Worm (Caenorhabditis elegans) whole organism, late embryonic: Measurements from ENCODE around the gene D1025.1.
A peak's percentile ranks its signal among the peaks of the same experiment; 100 is the strongest.

Source experiments
- ama-1 ChIP-seq: fragments of 150-350 bp; optimal IDR thresholded peaks from 2 replicates; lab custom pipeline; 2014
- ceh-6 ChIP-seq: fragments of 200-800 bp; sonication (Bioruptor generic); optimal IDR thresholded peaks from 2 replicates; lab custom pipeline; 2018; ENCODE audit warnings: mild to moderate bottlenecking, missing genetic modification characterization, missing compliant biosample characterization
- elt-2 ChIP-seq: sonication (generic microtip); optimal IDR thresholded peaks from 2 replicates; lab custom pipeline; 2016; ENCODE audit warnings: missing genetic modification reagents, missing genetic modification characterization, missing compliant biosample characterization
- hlh-13 ChIP-seq: fragments of 200-800 bp; sonication (Bioruptor generic); optimal IDR thresholded peaks from 2 replicates; lab custom pipeline; 2018; ENCODE audit warnings: mild to moderate bottlenecking, missing genetic modification characterization, missing compliant biosample characterization
- madf-2 ChIP-seq: sonication (generic microtip); optimal IDR thresholded peaks from 2 replicates; lab custom pipeline; 2017; ENCODE audit warnings: missing genetic modification characterization, missing compliant biosample characterization
- nfya-1 ChIP-seq: sonication (generic microtip); optimal IDR thresholded peaks from 2 replicates; lab custom pipeline; 2017; ENCODE audit warnings: missing genetic modification characterization, mild to moderate bottlenecking, missing compliant biosample characterization, antibody characterized with exemption, moderate library complexity
- nhr-11 ChIP-seq: fragments of 150-350 bp; optimal IDR thresholded peaks from 2 replicates; lab custom pipeline; 2014; ENCODE audit warnings: missing biosample characterization, missing genetic modification characterization
- pag-3 ChIP-seq: sonication (generic microtip); optimal IDR thresholded peaks from 2 replicates; lab custom pipeline; 2016; ENCODE audit warnings: missing compliant biosample characterization, missing genetic modification characterization, borderline replicate concordance
- pqm-1 ChIP-seq: sonication (generic microtip); optimal IDR thresholded peaks from 2 replicates; lab custom pipeline; 2016; ENCODE audit warnings: missing genetic modification characterization, missing compliant biosample characterization
- pros-1 ChIP-seq: fragments of 150-350 bp; optimal IDR thresholded peaks from 2 replicates; lab custom pipeline; 2014; ENCODE audit warnings: missing biosample characterization, missing genetic modification reagents, missing genetic modification characterization
- rnt-1 ChIP-seq: sonication (generic microtip); optimal IDR thresholded peaks from 2 replicates; lab custom pipeline; 2016; ENCODE audit warnings: missing genetic modification characterization, missing compliant biosample characterization
- unc-86 ChIP-seq: sonication (generic microtip); optimal IDR thresholded peaks from 2 replicates; lab custom pipeline; 2016; ENCODE audit warnings: missing genetic modification characterization, missing compliant biosample characterization

DNA sequence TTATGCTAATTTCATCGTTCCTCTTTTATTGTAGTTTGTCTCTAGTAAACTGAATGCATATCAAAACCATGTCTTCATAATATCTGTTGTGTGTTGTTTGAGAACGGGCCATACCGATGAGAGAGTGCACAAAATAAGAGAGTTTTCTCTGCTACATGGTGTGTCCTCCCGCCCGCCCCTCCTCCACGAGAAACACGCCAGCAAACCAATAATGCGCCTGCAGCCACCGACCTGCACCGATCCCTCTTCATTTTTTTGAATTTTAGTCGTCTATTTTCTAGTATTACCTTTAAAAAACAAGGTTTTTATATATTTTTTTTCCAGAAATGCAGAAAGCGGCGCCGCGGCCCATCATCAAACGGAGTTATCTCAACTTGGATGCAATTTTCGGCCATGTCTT lies 40.3 kb upstream of the D1025.1 start, which contains the start of gene gfi-3:
- TF ChIP-seq ama-1 (lab: Kevin White, UChicago) (no peak), pros-1 (no peak), nhr-11 (tag; lab: Kevin White, UChicago) (no peak), pag-3 (tag; lab: Kevin White, UChicago) (no peak), pqm-1 (tag; lab: Kevin White, UChicago) (no peak), rnt-1 (tag; lab: Kevin White, UChicago) (peak; percentile 25), madf-2 (tag; lab: Kevin White, UChicago) (peak; percentile 48), elt-2 (tag; lab: Kevin White, UChicago) (peak; percentile 72), unc-86 (peak; percentile 40), hlh-13 (GFP tag; lab: Kevin White, UChicago) (no peak), nfya-1 (tag; lab: Kevin White, UChicago) (peak; percentile 72), ceh-6 (GFP tag; lab: Kevin White, UChicago) (no peak)
